Worm (Caenorhabditis elegans) whole organism, young adult: ENCODE data around the gene C06E1.7.

Source experiments
- ceh-91 ChIP-seq: fragments of 200-800 bp; sonication (Bioruptor generic); IDR thresholded peaks from 2 replicates; pipeline ENCODE4 v1.3.6; 2022; ENCODE audit warnings: missing genetic modification reagents, missing genetic modification characterization, missing compliant biosample characterization
- dox-1 ChIP-seq: fragments of 200-800 bp; sonication (Bioruptor generic); IDR thresholded peaks from 2 replicates; pipeline ENCODE4 v1.3.6; 2022; ENCODE audit warnings: missing genetic modification reagents, missing genetic modification characterization, missing compliant biosample characterization
- lag-1 ChIP-seq: fragments of 200-800 bp; sonication (Bioruptor generic); IDR thresholded peaks from 2 replicates; pipeline ENCODE4 v1.3.6; 2022; ENCODE audit warnings: missing genetic modification reagents, missing genetic modification characterization, missing compliant biosample characterization
- unc-130 ChIP-seq: sonication (generic microtip); optimal IDR thresholded peaks from 2 replicates; lab custom pipeline; 2016; ENCODE audit warnings: missing genetic modification reagents, missing genetic modification characterization, missing compliant biosample characterization
- xnd-1 ChIP-seq: sonication (generic microtip); optimal IDR thresholded peaks from 2 replicates; lab custom pipeline; 2016; ENCODE audit warnings: missing genotype, missing genetic modification reagents, missing genetic modification characterization, missing compliant biosample characterization

ce11 chrIII:8609683-8610082, 16.2 kb upstream of the C06E1.7 start, which contains the start of gene C06E1.9:
- TF ChIP-seq dox-1 (GFP tag; lab: Robert Waterston, UW): no peak
- no peak for TF ChIP-seq lag-1
- TF ChIP-seq unc-130 (GFP tag; lab: Kevin White, UChicago): no peak
- TF ChIP-seq xnd-1 (tag; lab: Kevin White, UChicago): no peak
- TF ChIP-seq ceh-91: no peak
